Worm (Caenorhabditis elegans) whole organism, young adult: ENCODE results near the gene gst-6.

Experiments used
- B0336.3 ChIP-seq: fragments of 200-800 bp; sonication (Bioruptor generic); IDR thresholded peaks from 2 replicates; pipeline ENCODE4 v1.3.6; 2022; ENCODE audit warnings: missing genetic modification characterization, missing compliant biosample characterization
- C17E4.6 ChIP-seq: fragments of 200-800 bp; sonication (Bioruptor generic); IDR thresholded peaks from 2 replicates; pipeline ENCODE4 v1.3.6; 2022; ENCODE audit warnings: missing genetic modification reagents, missing genetic modification characterization, missing compliant biosample characterization
- D2030.7 ChIP-seq: fragments of 200-800 bp; sonication (Bioruptor generic); IDR thresholded peaks from 2 replicates; pipeline ENCODE4 v1.3.6; 2022; ENCODE audit warnings: missing genetic modification reagents, missing genetic modification characterization, missing compliant biosample characterization
- F22D6.2 ChIP-seq: sonication (generic microtip); optimal IDR thresholded peaks from 2 replicates; lab custom pipeline; 2016; ENCODE audit warnings: mild to moderate bottlenecking, missing genetic modification characterization, missing compliant biosample characterization
- F33H1.4 ChIP-seq: fragments of 200-800 bp; sonication (Bioruptor generic); IDR thresholded peaks from 2 replicates; pipeline ENCODE4 v1.3.6; 2022; ENCODE audit warnings: missing genetic modification reagents, missing genetic modification characterization, missing compliant biosample characterization
- F37B4.10 ChIP-seq: fragments of 200-800 bp; sonication (Bioruptor generic); IDR thresholded peaks from 2 replicates; pipeline ENCODE4 v1.3.6; 2022; ENCODE audit warnings: missing genetic modification characterization, missing compliant biosample characterization
- F49E8.2 ChIP-seq: sonication (generic microtip); optimal IDR thresholded peaks from 3 replicates; lab custom pipeline; 2017; ENCODE audit warnings: missing genetic modification characterization, mild to moderate bottlenecking, missing compliant biosample characterization, antibody characterized with exemption, moderate library complexity; ENCODE audit not compliant: insufficient read depth
- F52B5.7 ChIP-seq: sonication (generic microtip); optimal IDR thresholded peaks from 2 replicates; lab custom pipeline; 2016; ENCODE audit warnings: mild to moderate bottlenecking, missing genetic modification characterization, missing compliant biosample characterization
- K12H6.12 ChIP-seq: fragments of 200-800 bp; sonication (Bioruptor generic); optimal IDR thresholded peaks from 2 replicates; lab custom pipeline; 2018; ENCODE audit warnings: mild to moderate bottlenecking, missing genetic modification characterization, missing compliant biosample characterization
- Y95B8A.8 ChIP-seq: fragments of 200-800 bp; sonication (Bioruptor generic); IDR thresholded peaks from 2 replicates; pipeline ENCODE4 v1.3.6; 2022; ENCODE audit warnings: missing genetic modification reagents, missing genetic modification characterization, missing compliant biosample characterization
- ama-1 ChIP-seq, 3 experiments: fragments of 150-350 bp in 1 of 3; sonication (generic microtip) in 2 of 3; optimal IDR thresholded peaks; 2 replicates each; lab custom pipeline; 2014 to 2018; ENCODE audit warnings: missing biosample characterization in 2 of 3, missing genetic modification characterization in 2 of 3, missing genetic modification reagents in 2 of 3
- aptf-3 ChIP-seq: fragments of 200-800 bp; sonication (Bioruptor generic); IDR thresholded peaks from 2 replicates; pipeline ENCODE4 v1.3.6; 2022; ENCODE audit warnings: missing genetic modification characterization, missing compliant biosample characterization
- athp-1 ChIP-seq: sonication (generic microtip); optimal IDR thresholded peaks from 2 replicates; lab custom pipeline; 2017; ENCODE audit warnings: mild to moderate bottlenecking, missing genetic modification characterization, missing compliant biosample characterization
- attf-5 ChIP-seq: fragments of 200-800 bp; sonication (Bioruptor generic); optimal IDR thresholded peaks from 2 replicates; lab custom pipeline; 2018; ENCODE audit warnings: mild to moderate bottlenecking, missing genetic modification characterization, missing compliant biosample characterization
- attf-6 ChIP-seq: fragments of 200-800 bp; sonication (Bioruptor generic); IDR thresholded peaks from 2 replicates; pipeline ENCODE4 v1.3.6; 2022; ENCODE audit warnings: missing genetic modification reagents, missing genetic modification characterization, missing compliant biosample characterization
- ceh-27 ChIP-seq: fragments of 200-800 bp; sonication (Bioruptor generic); optimal IDR thresholded peaks from 2 replicates; lab custom pipeline; 2018; ENCODE audit warnings: mild to moderate bottlenecking, missing genetic modification characterization, moderate library complexity, missing compliant biosample characterization
- ceh-91 ChIP-seq: fragments of 200-800 bp; sonication (Bioruptor generic); IDR thresholded peaks from 2 replicates; pipeline ENCODE4 v1.3.6; 2022; ENCODE audit warnings: missing genetic modification reagents, missing genetic modification characterization, missing compliant biosample characterization
- chd-7 ChIP-seq: sonication (generic microtip); optimal IDR thresholded peaks from 2 replicates; lab custom pipeline; 2016; ENCODE audit warnings: mild to moderate bottlenecking, missing genetic modification characterization, moderate library complexity, missing compliant biosample characterization
- dox-1 ChIP-seq: fragments of 200-800 bp; sonication (Bioruptor generic); IDR thresholded peaks from 2 replicates; pipeline ENCODE4 v1.3.6; 2022; ENCODE audit warnings: missing genetic modification reagents, missing genetic modification characterization, missing compliant biosample characterization
- egrh-3 ChIP-seq: fragments of 200-800 bp; sonication (Bioruptor generic); IDR thresholded peaks from 2 replicates; pipeline ENCODE4 v1.3.6; 2022; ENCODE audit warnings: missing genetic modification reagents, missing genetic modification characterization, missing compliant biosample characterization
- him-1 ChIP-seq: sonication (generic microtip); optimal IDR thresholded peaks from 2 replicates; lab custom pipeline; 2016; ENCODE audit warnings: missing genotype, missing genetic modification reagents, missing genetic modification characterization, missing compliant biosample characterization
- lin-35 ChIP-seq, 3 experiments: fragments of 150-350 bp in 2 of 3; sonication (generic microtip) in 1 of 3; optimal IDR thresholded peaks; 2 replicates each; lab custom pipeline; 2014 to 2018; ENCODE audit warnings: missing biosample characterization in 3 of 3, missing genetic modification characterization in 3 of 3, missing genetic modification reagents in 3 of 3
- lin-40 ChIP-seq: sonication (generic microtip); optimal IDR thresholded peaks from 2 replicates; lab custom pipeline; 2016; ENCODE audit warnings: missing genetic modification characterization, mild to moderate bottlenecking, missing compliant biosample characterization, missing genotype, missing genetic modification reagents
- lsl-1 ChIP-seq: fragments of 200-800 bp; sonication (Bioruptor generic); optimal IDR thresholded peaks from 2 replicates; lab custom pipeline; 2018; ENCODE audit warnings: mild to moderate bottlenecking, missing genetic modification characterization, moderate library complexity, missing compliant biosample characterization
- lsy-27 ChIP-seq: sonication (generic microtip); optimal IDR thresholded peaks from 2 replicates; lab custom pipeline; 2017; ENCODE audit warnings: missing genetic modification characterization, mild to moderate bottlenecking, missing compliant biosample characterization, antibody characterized with exemption, missing genotype, borderline replicate concordance; ENCODE audit not compliant: insufficient read depth
- madf-10 ChIP-seq: sonication (generic microtip); optimal IDR thresholded peaks from 2 replicates; lab custom pipeline; 2016; ENCODE audit warnings: mild to moderate bottlenecking, missing genetic modification characterization, missing compliant biosample characterization
- madf-6 ChIP-seq: fragments of 200-800 bp; sonication (Bioruptor generic); IDR thresholded peaks from 2 replicates; pipeline ENCODE4 v1.3.6; 2022; ENCODE audit warnings: missing genetic modification reagents, missing genetic modification characterization, missing compliant biosample characterization
- madf-8 ChIP-seq: fragments of 200-800 bp; sonication (Bioruptor generic); conservative IDR thresholded peaks from 2 replicates; pipeline ENCODE4 v1.3.6; 2022; ENCODE audit warnings: missing genetic modification reagents, missing genetic modification characterization, missing compliant biosample characterization
- mxl-1 ChIP-seq: sonication (generic microtip); optimal IDR thresholded peaks from 2 replicates; lab custom pipeline; 2016; ENCODE audit warnings: missing genetic modification characterization, missing compliant biosample characterization
- nhr-120 ChIP-seq: fragments of 200-800 bp; sonication (Bioruptor generic); IDR thresholded peaks from 2 replicates; pipeline ENCODE4 v1.3.6; 2022; ENCODE audit warnings: missing genetic modification characterization, missing compliant biosample characterization
- nhr-179 ChIP-seq: sonication (generic microtip); optimal IDR thresholded peaks from 2 replicates; lab custom pipeline; 2016; ENCODE audit warnings: mild to moderate bottlenecking, missing genetic modification characterization, missing compliant biosample characterization
- rcor-1 ChIP-seq: fragments of 200-800 bp; sonication (Bioruptor generic); IDR thresholded peaks from 2 replicates; pipeline ENCODE4 v1.3.6; 2022; ENCODE audit warnings: missing genetic modification reagents, missing genetic modification characterization, missing compliant biosample characterization
- rec-8 ChIP-seq, 2 experiments: sonication (generic microtip); optimal IDR thresholded peaks; 2 replicates each; lab custom pipeline; 2016; ENCODE audit warnings: mild to moderate bottlenecking in 2 of 2, missing genetic modification characterization in 2 of 2, missing genetic modification reagents in 2 of 2, missing genotype in 2 of 2, missing biosample characterization in 1 of 2, missing compliant biosample characterization in 1 of 2, moderate library complexity in 1 of 2
- rpc-1 ChIP-seq, 2 experiments: fragments of 150-350 bp in 1 of 2; sonication (generic microtip) in 1 of 2; optimal IDR thresholded peaks; 2 replicates each; lab custom pipeline; 2014 to 2018; ENCODE audit warnings: missing biosample characterization in 1 of 2, missing genetic modification characterization in 1 of 2, missing genetic modification reagents in 1 of 2, missing genotype in 1 of 2
- sdz-38 ChIP-seq: sonication (generic microtip); optimal IDR thresholded peaks from 2 replicates; lab custom pipeline; 2016; ENCODE audit warnings: missing genotype, missing genetic modification characterization, missing compliant biosample characterization
- sea-2 ChIP-seq: fragments of 200-800 bp; sonication (Bioruptor generic); IDR thresholded peaks from 2 replicates; pipeline ENCODE4 v1.3.6; 2022; ENCODE audit warnings: missing genetic modification characterization, missing compliant biosample characterization
- snpc-3.4 ChIP-seq: sonication (generic microtip); optimal IDR thresholded peaks from 2 replicates; lab custom pipeline; 2017; ENCODE audit warnings: missing genetic modification characterization, mild to moderate bottlenecking, missing compliant biosample characterization, antibody characterized with exemption, moderate library complexity, missing genotype, missing genetic modification reagents
- snpc-4 ChIP-seq, 5 experiments: fragments of 150-350 bp in 1 of 5; sonication (generic microtip) in 4 of 5; optimal IDR thresholded peaks; 2 replicates each; lab custom pipeline; 2014 to 2018; ENCODE audit warnings: missing genetic modification characterization in 5 of 5, missing biosample characterization in 3 of 5, antibody characterized with exemption in 2 of 5, mild to moderate bottlenecking in 2 of 5, missing compliant biosample characterization in 2 of 5, missing genotype in 2 of 5, moderate library complexity in 2 of 5, missing genetic modification reagents in 1 of 5
- unc-130 ChIP-seq: sonication (generic microtip); optimal IDR thresholded peaks from 2 replicates; lab custom pipeline; 2016; ENCODE audit warnings: missing genetic modification reagents, missing genetic modification characterization, missing compliant biosample characterization
- unc-62 ChIP-seq: fragments of 150-350 bp; optimal IDR thresholded peaks from 2 replicates; lab custom pipeline; 2014; ENCODE audit warnings: missing biosample characterization, missing genetic modification reagents, missing genetic modification characterization
- xnd-1 ChIP-seq: sonication (generic microtip); optimal IDR thresholded peaks from 2 replicates; lab custom pipeline; 2016; ENCODE audit warnings: missing genotype, missing genetic modification reagents, missing genetic modification characterization, missing compliant biosample characterization
- zfh-2 ChIP-seq: fragments of 200-800 bp; sonication (Bioruptor generic); conservative IDR thresholded peaks from 2 replicates; pipeline ENCODE4 v1.3.6; 2022; ENCODE audit warnings: missing genetic modification reagents, missing genetic modification characterization, missing compliant biosample characterization
- ztf-25 ChIP-seq: fragments of 200-800 bp; sonication (Bioruptor generic); IDR thresholded peaks from 2 replicates; pipeline ENCODE4 v1.3.6; 2022; ENCODE audit warnings: missing genetic modification reagents, missing genetic modification characterization, missing compliant biosample characterization
- ztf-26 ChIP-seq: sonication (generic microtip); optimal IDR thresholded peaks from 2 replicates; lab custom pipeline; 2017; ENCODE audit warnings: missing genetic modification characterization, missing compliant biosample characterization
- ztf-6 ChIP-seq: fragments of 200-800 bp; sonication (Bioruptor generic); IDR thresholded peaks from 2 replicates; pipeline ENCODE4 v1.3.6; 2022; ENCODE audit warnings: missing genetic modification reagents, missing genetic modification characterization, missing compliant biosample characterization

The gst-6 gene

DNA sequence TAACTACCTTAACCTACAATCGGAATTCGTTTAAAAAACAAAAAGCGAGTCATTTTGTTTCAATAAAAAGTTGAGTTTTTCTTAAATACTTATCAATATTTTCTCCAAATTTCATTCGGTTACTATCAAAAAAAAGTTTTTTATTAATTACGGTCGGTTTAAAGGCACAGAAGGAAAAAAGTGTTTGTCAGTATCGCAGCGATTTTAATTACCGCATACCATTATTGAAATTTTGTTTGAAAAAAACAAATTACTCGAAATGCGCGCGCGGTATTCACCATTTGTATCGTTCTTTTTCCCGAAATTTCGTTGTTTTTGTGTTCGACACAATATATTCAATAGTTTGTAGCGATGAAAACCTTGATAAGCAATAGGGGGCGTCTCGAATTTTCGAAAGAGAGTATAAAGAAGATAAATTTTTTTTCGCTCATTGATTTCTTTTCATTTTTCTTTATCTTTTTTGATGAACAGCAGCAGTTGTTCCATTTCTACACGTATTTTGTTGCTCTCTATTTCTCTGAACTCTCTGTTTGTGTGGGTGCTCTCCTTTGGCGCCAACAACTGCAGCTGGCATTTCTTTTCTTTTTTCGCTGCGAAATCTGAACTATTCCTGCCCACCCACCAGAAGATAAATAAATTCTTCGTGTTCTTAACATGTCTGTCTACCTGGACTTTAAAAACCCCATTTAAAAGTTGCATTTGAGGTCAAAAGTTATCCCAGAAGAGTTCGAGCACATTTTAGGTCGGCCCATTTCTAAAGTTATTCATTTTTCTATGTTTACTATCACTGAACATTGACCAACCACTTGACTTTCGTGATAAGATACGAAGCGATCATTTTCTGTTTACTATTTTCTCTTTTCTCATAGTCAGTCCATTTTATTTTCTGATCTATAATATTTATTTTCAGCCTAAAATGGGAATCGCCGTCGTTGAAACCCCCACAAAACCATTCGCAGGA, 9.1 kb downstream of the gst-6 start, which contains the start of gene pgm-1 (continued):
- TF ChIP-seq attf-6 (no peak), B0336.3 (GFP tag; lab: Robert Waterston, UW) (no peak), zfh-2 (GFP tag; lab: Robert Waterston, UW) (no peak), F49E8.2 (tag; lab: Kevin White, UChicago) (no peak), F52B5.7 (tag; lab: Kevin White, UChicago) (no peak), ztf-26 (tag; lab: Kevin White, UChicago) (no peak), chd-7 (tag; lab: Kevin White, UChicago) (no peak), lsy-27 (tag; lab: Kevin White, UChicago) (no peak), attf-5 (peak; percentile 31), ama-1 (optimal IDR thresholded peaks at IDR 0.05; lab: Kevin White, UChicago) (no peak), ama-1 (GFP tag; optimal IDR thresholded peaks at IDR 0.05; lab: Kevin White, UChicago) (no peak), ztf-25 (GFP tag; lab: Robert Waterston, UW) (no peak), aptf-3 (GFP tag; lab: Robert Waterston, UW) (no peak), snpc-4 (GFP tag; optimal IDR thresholded peaks at IDR 0.05; lab: Kevin White, UChicago) (no peak), snpc-4 (tag; optimal IDR thresholded peaks at IDR 0.05; lab: Kevin White, UChicago) (no peak), lin-40 (tag; lab: Kevin White, UChicago) (peak; percentile 3), C17E4.6 (GFP tag; lab: Robert Waterston, UW) (no peak), dox-1 (GFP tag; lab: Robert Waterston, UW) (peak; percentile 25; the same call in 1 of the 2 replicates), D2030.7 (GFP tag; lab: Robert Waterston, UW) (0 out of 2 replicates have a peak, but pooled peaks have one; percentile 12), snpc-3.4 (tag; lab: Kevin White, UChicago) (no peak), sdz-38 (tag; lab: Kevin White, UChicago) (no peak), unc-62 (GFP tag; lab: Kevin White, UChicago) (no peak), athp-1 (tag; lab: Kevin White, UChicago) (no peak), sea-2 (GFP tag; lab: Robert Waterston, UW) (no peak), xnd-1 (tag; lab: Kevin White, UChicago) (peak; percentile 73), Y95B8A.8 (no peak), ceh-27 (GFP tag; lab: Kevin White, UChicago) (no peak), him-1 (tag; lab: Kevin White, UChicago) (no peak), nhr-179 (no peak), lin-35 (GFP tag; optimal IDR thresholded peaks at IDR 0.05; lab: Kevin White, UChicago) (no peak), F37B4.10 (GFP tag; lab: Robert Waterston, UW) (no peak), F33H1.4 (GFP tag; lab: Robert Waterston, UW) (peak; percentile 52; the same call in 1 of the 2 replicates), madf-8 (peak; percentile 74), nhr-120 (GFP tag; lab: Robert Waterston, UW) (no peak), ceh-91 (GFP tag; lab: Robert Waterston, UW) (peak; percentile 77), rec-8 (tag; optimal IDR thresholded peaks at IDR 0.05; lab: Kevin White, UChicago) (no peak), madf-10 (no peak), madf-6 (GFP tag; lab: Robert Waterston, UW) (peak; percentile 90), ztf-6 (GFP tag; lab: Robert Waterston, UW) (no peak), K12H6.12 (tag; lab: Kevin White, UChicago) (peak; percentile 14), mxl-1 (tag; lab: Kevin White, UChicago) (no peak), rcor-1 (GFP tag; lab: Robert Waterston, UW) (no peak), lsl-1 (peak; percentile 94), egrh-3 (GFP tag; lab: Robert Waterston, UW) (no peak; the same call in 1 of the 2 replicates), unc-130 (GFP tag; lab: Kevin White, UChicago) (no peak), rpc-1 (optimal IDR thresholded peaks at IDR 0.05; lab: Kevin White, UChicago) (no peak), rpc-1 (tag; optimal IDR thresholded peaks at IDR 0.05; lab: Kevin White, UChicago) (no peak), F22D6.2 (tag; lab: Kevin White, UChicago) (no peak)
